Worm (Caenorhabditis elegans) whole organism, L4/young adult: ENCODE results near the gene nxf-2.

ENCODE experiments used
- W03F9.2 ChIP-seq: fragments of 150-350 bp; optimal IDR thresholded peaks from 2 replicates; lab custom pipeline; 2014; ENCODE audit warnings: missing biosample characterization, missing genetic modification characterization
- dao-5 ChIP-seq: sonication (generic microtip); optimal IDR thresholded peaks from 2 replicates; lab custom pipeline; 2016; ENCODE audit warnings: missing genotype, missing genetic modification characterization, moderate library complexity, missing compliant biosample characterization

DNA sequence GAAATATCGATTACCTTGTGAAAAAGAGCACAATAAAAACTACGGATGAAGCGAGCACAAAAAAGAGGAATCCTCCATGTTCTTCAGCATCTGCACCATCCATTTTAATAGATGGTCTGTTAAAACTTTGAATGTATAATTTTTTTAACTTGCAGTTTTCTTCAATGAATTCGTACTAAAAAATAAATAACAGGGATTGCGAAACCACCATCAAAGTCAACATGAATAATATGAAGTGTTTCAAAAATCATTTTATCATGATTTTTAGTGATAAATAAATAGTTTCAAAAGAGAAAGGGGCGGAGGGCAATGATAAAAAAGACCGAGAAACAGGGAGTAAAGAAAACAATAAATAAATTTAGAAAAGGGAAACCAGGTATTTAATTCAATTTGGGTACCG lies 3.7 kb upstream of the nxf-2 start, which contains the start of gene dhs-22:
- TF ChIP-seq dao-5 (tag; lab: Kevin White, UChicago): no peak
- no peak for TF ChIP-seq W03F9.2 (tag; lab: Kevin White, UChicago)
